Fruit fly (Drosophila melanogaster): ENCODE data around the gene Pde1c.

Pde1c gene

dm6 chr2L:11973145-11973738, 44.9 kb upstream of the Pde1c start:
- TF ChIP-seq CG10669 (GFP tag; optimal IDR thresholded peaks at IDR 0.05) (no peak), dac (GFP tag; optimal IDR thresholded peaks at IDR 0.05) (no peak), CG10631 (GFP tag; optimal IDR thresholded peaks at IDR 0.05) (no peak), Ets21C (GFP tag; optimal IDR thresholded peaks at IDR 0.05) (no peak), CG3032 (tag; optimal IDR thresholded peaks at IDR 0.05) (no peak), CG31627 (GFP tag; optimal IDR thresholded peaks at IDR 0.05) (no peak)

dm6 chr2L:11970853-11971397, 42.6 kb upstream of the Pde1c start:
- TF ChIP-seq fd85E (GFP tag; optimal IDR thresholded peaks at IDR 0.05), result no peak
- no peak for TF ChIP-seq fd59A (GFP tag; optimal IDR thresholded peaks at IDR 0.05)
- peak; percentile 10 for TF ChIP-seq CG6276 (GFP tag; optimal IDR thresholded peaks at IDR 0.05)
- peak; percentile 29 for TF ChIP-seq Sox102F (GFP tag; optimal IDR thresholded peaks at IDR 0.05)
- TF ChIP-seq lz (GFP tag; optimal IDR thresholded peaks at IDR 0.05), result no peak
- no peak for TF ChIP-seq Eip93F (GFP tag; optimal IDR thresholded peaks at IDR 0.05)
- TF ChIP-seq dac (GFP tag; optimal IDR thresholded peaks at IDR 0.05), result no peak
- peak; percentile 46 for TF ChIP-seq Eip78C (GFP tag)
- TF ChIP-seq Lpt (GFP tag; optimal IDR thresholded peaks at IDR 0.05), result peak; percentile 17
- TF ChIP-seq CG4318 (GFP tag; optimal IDR thresholded peaks at IDR 0.05), result no peak
- no peak for TF ChIP-seq OdsH (GFP tag; optimal IDR thresholded peaks at IDR 0.05)
- no peak for TF ChIP-seq Hr4 (GFP tag; optimal IDR thresholded peaks at IDR 0.05)
- no peak for TF ChIP-seq CG10631 (GFP tag; optimal IDR thresholded peaks at IDR 0.05)
- no peak for TF ChIP-seq CG31627 (GFP tag; optimal IDR thresholded peaks at IDR 0.05)
- TF ChIP-seq CG8632 (GFP tag; optimal IDR thresholded peaks at IDR 0.05), result no peak
- no peak for TF ChIP-seq Ets21C (GFP tag; optimal IDR thresholded peaks at IDR 0.05)
- TF ChIP-seq CG34406 (GFP tag; optimal IDR thresholded peaks at IDR 0.05), result no peak
- TF ChIP-seq CG32006 (GFP tag; optimal IDR thresholded peaks at IDR 0.05), result no peak
- TF ChIP-seq eg (GFP tag; IDR thresholded peaks at IDR 0.05), result peak; percentile 48; the same call in 1 of the 3 replicates
- TF ChIP-seq CG8319 (GFP tag; optimal IDR thresholded peaks at IDR 0.05), result no peak
- peak; percentile 36 for TF ChIP-seq esn (GFP tag; optimal IDR thresholded peaks at IDR 0.05)
- no peak for TF ChIP-seq CG6792 (GFP tag; optimal IDR thresholded peaks at IDR 0.05)
- no peak for TF ChIP-seq CG3032 (tag; optimal IDR thresholded peaks at IDR 0.05)
- no peak for TF ChIP-seq cyc (GFP tag; optimal IDR thresholded peaks at IDR 0.05)
- TF ChIP-seq Gug (GFP tag; IDR thresholded peaks at IDR 0.05), result no peak
- peak; percentile 85 for TF ChIP-seq fkh (GFP tag; optimal IDR thresholded peaks at IDR 0.05)
- no peak for TF ChIP-seq CG16779 (tag; optimal IDR thresholded peaks at IDR 0.05)
- TF ChIP-seq CG9139 (GFP tag; optimal IDR thresholded peaks at IDR 0.05), result no peak
- no peak for TF ChIP-seq Hr38 (GFP tag; optimal IDR thresholded peaks at IDR 0.05)
- TF ChIP-seq CG6163 (GFP tag; IDR thresholded peaks at IDR 0.05), result 0 out of 3 replicates have a peak, but pooled peaks have one; percentile 28
- peak; percentile 18 for TF ChIP-seq CG1621 (tag; optimal IDR thresholded peaks at IDR 0.05)
- TF ChIP-seq dsx (GFP tag; optimal IDR thresholded peaks at IDR 0.05; ENCODE audit: poor library complexity, severe bottlenecking), result peak; percentile 23
- peak; percentile 45 for TF ChIP-seq CG6854 (GFP tag; optimal IDR thresholded peaks at IDR 0.05)
- TF ChIP-seq Sox14 (GFP tag; optimal IDR thresholded peaks at IDR 0.05), result peak; percentile 29
- TF ChIP-seq CG8119 (GFP tag; IDR thresholded peaks at IDR 0.05), result no peak; the same call in 2 of the 3 replicates
- no peak for TF ChIP-seq CG10669 (GFP tag; optimal IDR thresholded peaks at IDR 0.05)
- TF ChIP-seq vri (GFP tag; optimal IDR thresholded peaks at IDR 0.05), result no peak
- TF ChIP-seq achi (GFP tag; optimal IDR thresholded peaks at IDR 0.05), result no peak
- no peak for TF ChIP-seq Ets96B (tag; optimal IDR thresholded peaks at IDR 0.05)
- no peak for TF ChIP-seq Smox (GFP tag; optimal IDR thresholded peaks at IDR 0.05)
- peak; percentile 13 for TF ChIP-seq Blimp-1 (GFP tag; optimal IDR thresholded peaks at IDR 0.05)
- peak; percentile 39 for TF ChIP-seq CG3919 (GFP tag; optimal IDR thresholded peaks at IDR 0.05)
- TF ChIP-seq topi (GFP tag; optimal IDR thresholded peaks at IDR 0.05), result peak; percentile 26
- no peak for TF ChIP-seq CG11902 (GFP tag; optimal IDR thresholded peaks at IDR 0.05)
- no peak for TF ChIP-seq spab (GFP tag; optimal IDR thresholded peaks at IDR 0.05)
- TF ChIP-seq CG15336 (GFP tag; IDR thresholded peaks at IDR 0.05), result 0 out of 2 replicates have a peak, but pooled peaks have one; percentile 35
- TF ChIP-seq CG7368 (GFP tag; optimal IDR thresholded peaks at IDR 0.05), result peak; percentile 24
- TF ChIP-seq svp (GFP tag), result peak; percentile 56

All from whole organism, prepupa.